Worm (Caenorhabditis elegans) whole organism, L2 larva: Measurements from ENCODE around the gene ZC204.12.

Experiments
- ZK546.5 ChIP-seq: sonication (generic microtip); optimal IDR thresholded peaks from 2 replicates; lab custom pipeline; 2017; ENCODE audit warnings: missing biosample characterization, missing genetic modification characterization
- dmd-4 ChIP-seq: sonication (generic microtip); optimal IDR thresholded peaks from 2 replicates; lab custom pipeline; 2017; ENCODE audit warnings: missing biosample characterization, missing genetic modification characterization
- egl-27 ChIP-seq: sonication (generic microtip); optimal IDR thresholded peaks from 3 replicates; lab custom pipeline; 2017; ENCODE audit warnings: missing biosample characterization, missing genetic modification reagents, missing genetic modification characterization
- elt-3 ChIP-seq: sonication (generic microtip); optimal IDR thresholded peaks from 2 replicates; lab custom pipeline; 2017; ENCODE audit warnings: missing biosample characterization, missing genetic modification characterization
- lin-39 ChIP-seq: fragments of 150-350 bp; optimal IDR thresholded peaks from 2 replicates; lab custom pipeline; 2014; ENCODE audit warnings: missing biosample characterization, missing genetic modification reagents, missing genetic modification characterization
- nhr-11 ChIP-seq: fragments of 150-350 bp; optimal IDR thresholded peaks from 2 replicates; lab custom pipeline; 2014; ENCODE audit warnings: missing biosample characterization, missing genetic modification characterization
- nhr-25 ChIP-seq: fragments of 150-350 bp; sonication (generic microtip); optimal IDR thresholded peaks from 3 replicates; lab custom pipeline; 2014; ENCODE audit warnings: missing biosample characterization, missing genetic modification characterization
- nhr-6 ChIP-seq: fragments of 150-350 bp; optimal IDR thresholded peaks from 2 replicates; lab custom pipeline; 2014; ENCODE audit warnings: missing biosample characterization, missing genetic modification characterization
- nhr-77 ChIP-seq: fragments of 150-350 bp; optimal IDR thresholded peaks from 2 replicates; lab custom pipeline; 2014; ENCODE audit warnings: missing biosample characterization, missing genetic modification characterization
- skn-1 ChIP-seq: sonication (generic microtip); optimal IDR thresholded peaks from 2 replicates; lab custom pipeline; 2017; ENCODE audit warnings: missing biosample characterization, missing genetic modification characterization
- sma-3 ChIP-seq: sonication (generic microtip); optimal IDR thresholded peaks from 2 replicates; lab custom pipeline; 2016; ENCODE audit warnings: missing genetic modification reagents, missing genetic modification characterization, missing compliant biosample characterization
- ztf-11 ChIP-seq: sonication (generic microtip); optimal IDR thresholded peaks from 2 replicates; lab custom pipeline; 2017; ENCODE audit warnings: missing biosample characterization, missing genetic modification characterization

ce11 chrII:1668913-1669312, 11.8 kb upstream of the ZC204.12 start, which contains the start of gene srw-97:
- TF ChIP-seq lin-39 (tag; lab: Kevin White, UChicago) = no peak
- TF ChIP-seq nhr-6 (tag; lab: Kevin White, UChicago) = no peak
- TF ChIP-seq ztf-11 (tag; lab: Kevin White, UChicago) = no peak
- no peak for TF ChIP-seq egl-27 (tag; lab: Kevin White, UChicago)
- TF ChIP-seq nhr-25 = no peak
- TF ChIP-seq nhr-11 (tag; lab: Kevin White, UChicago) = no peak
- no peak for TF ChIP-seq ZK546.5
- no peak for TF ChIP-seq sma-3 (GFP tag; lab: Kevin White, UChicago)
- TF ChIP-seq nhr-77 (tag; lab: Kevin White, UChicago) = no peak
- no peak for TF ChIP-seq dmd-4
- TF ChIP-seq elt-3 (tag; lab: Kevin White, UChicago) = no peak
- TF ChIP-seq skn-1 = no peak
